Fruit fly (Drosophila melanogaster) whole organism, embryonic: Measurements from ENCODE around the gene CG1824.

ENCODE experiments used
- B-H1 ChIP-seq: fragments of 200-800 bp; sonication (Bioruptor generic); IDR thresholded peaks from 3 replicates; pipeline ENCODE4 v1.3.6; 2022; ENCODE audit warnings: missing biosample characterization, missing genetic modification characterization
- CG11723 ChIP-seq: fragments of 200-800 bp; sonication (Bioruptor generic); optimal IDR thresholded peaks from 2 replicates; lab custom pipeline; 2017; ENCODE audit warnings: missing biosample characterization, mild to moderate bottlenecking, missing genetic modification characterization
- CG12071 ChIP-seq: fragments of 200-800 bp; sonication (Bioruptor generic); optimal IDR thresholded peaks from 3 replicates; lab custom pipeline; 2018; ENCODE audit warnings: missing biosample characterization, mild to moderate bottlenecking, missing genetic modification characterization
- CG12299 ChIP-seq: fragments of 200-800 bp; sonication (Bioruptor generic); optimal IDR thresholded peaks from 2 replicates; lab custom pipeline; 2018; ENCODE audit warnings: missing biosample characterization, mild to moderate bottlenecking, missing genetic modification characterization
- CG15479 ChIP-seq: fragments of 200-800 bp; sonication (Bioruptor generic); optimal IDR thresholded peaks from 3 replicates; lab custom pipeline; 2019; ENCODE audit warnings: missing biosample characterization, mild to moderate bottlenecking, missing genetic modification characterization, moderate library complexity
- CG16813 ChIP-seq: fragments of 200-800 bp; sonication (Bioruptor generic); IDR thresholded peaks from 3 replicates; pipeline ENCODE4 v1.3.6; 2022; ENCODE audit warnings: missing biosample characterization, missing genetic modification characterization; ENCODE audit not compliant: partially characterized antibody
- CG17328 ChIP-seq: fragments of 200-800 bp; sonication (Bioruptor generic); IDR thresholded peaks from 2 replicates; pipeline ENCODE4 v1.3.6; 2022; ENCODE audit warnings: missing biosample characterization, missing genetic modification characterization
- CG17829 ChIP-seq: fragments of 200-800 bp; optimal IDR thresholded peaks from 2 replicates; lab custom pipeline; 2019; ENCODE audit warnings: missing biosample characterization, mild to moderate bottlenecking, missing genetic modification characterization, moderate library complexity
- CG17912 ChIP-seq: fragments of 200-800 bp; sonication (Bioruptor generic); optimal IDR thresholded peaks from 2 replicates; lab custom pipeline; 2018; ENCODE audit warnings: missing biosample characterization, mild to moderate bottlenecking, missing genetic modification characterization
- CG18262 ChIP-seq: fragments of 200-800 bp; optimal IDR thresholded peaks from 3 replicates; lab custom pipeline; 2019; ENCODE audit warnings: missing biosample characterization, mild to moderate bottlenecking, missing genetic modification characterization, moderate library complexity
- CG18764 ChIP-seq: fragments of 200-800 bp; sonication (Bioruptor generic); optimal IDR thresholded peaks from 3 replicates; lab custom pipeline; 2016; ENCODE audit warnings: missing biosample characterization, missing genetic modification characterization
- CG2875 ChIP-seq: fragments of 200-800 bp; sonication (Bioruptor generic); optimal IDR thresholded peaks from 2 replicates; lab custom pipeline; 2017; ENCODE audit warnings: missing biosample characterization, mild to moderate bottlenecking, missing genetic modification characterization, missing genetic modification reagents
- CG3065 ChIP-seq: fragments of 200-800 bp; sonication (Bioruptor generic); optimal IDR thresholded peaks from 2 replicates; lab custom pipeline; 2016; ENCODE audit warnings: missing biosample characterization, missing genetic modification characterization
- CG32772 ChIP-seq: fragments of 200-800 bp; sonication (Bioruptor generic); IDR thresholded peaks from 2 replicates; pipeline ENCODE4 v1.3.6; 2022; ENCODE audit warnings: missing biosample characterization, missing genetic modification characterization
- CG3407 ChIP-seq: fragments of 200-800 bp; sonication (Bioruptor generic); optimal IDR thresholded peaks from 2 replicates; lab custom pipeline; 2018; ENCODE audit warnings: missing biosample characterization, mild to moderate bottlenecking, missing genetic modification characterization
- CG4282 ChIP-seq: fragments of 200-800 bp; sonication (Bioruptor generic); optimal IDR thresholded peaks from 2 replicates; lab custom pipeline; 2016; ENCODE audit warnings: missing biosample characterization, missing genetic modification characterization
- CG4404 ChIP-seq: fragments of 200-800 bp; sonication (Bioruptor generic); IDR thresholded peaks from 2 replicates; pipeline ENCODE4 v1.3.6; 2022; ENCODE audit warnings: missing biosample characterization, missing genetic modification characterization
- CG5953 ChIP-seq: fragments of 200-800 bp; sonication (Bioruptor generic); IDR thresholded peaks from 2 replicates; pipeline ENCODE4 v1.3.6; 2022; ENCODE audit warnings: missing biosample characterization, missing genetic modification characterization
- CG7786 ChIP-seq: fragments of 200-800 bp; sonication (Bioruptor generic); optimal IDR thresholded peaks from 2 replicates; lab custom pipeline; 2016; ENCODE audit warnings: missing biosample characterization, missing genetic modification characterization
- CG7987 ChIP-seq: fragments of 200-800 bp; sonication (Bioruptor generic); optimal IDR thresholded peaks from 2 replicates; lab custom pipeline; 2018; ENCODE audit warnings: missing biosample characterization, mild to moderate bottlenecking, missing genetic modification characterization, moderate library complexity
- CG8388 ChIP-seq: fragments of 200-800 bp; sonication (Bioruptor generic); optimal IDR thresholded peaks from 2 replicates; lab custom pipeline; 2019; ENCODE audit warnings: missing biosample characterization, mild to moderate bottlenecking, missing genetic modification characterization, moderate library complexity
- CoRest ChIP-seq: fragments of 200-800 bp; sonication (Bioruptor generic); optimal IDR thresholded peaks from 3 replicates; lab custom pipeline; 2018; ENCODE audit warnings: missing biosample characterization, mild to moderate bottlenecking, missing genetic modification characterization, moderate library complexity
- Dfd ChIP-seq, 2 experiments: fragments of >200 bp; optimal IDR thresholded peaks; 2 replicates each; lab custom pipeline; 2017; ENCODE audit warnings: missing biosample characterization in 2 of 2, missing genetic modification characterization in 2 of 2
- Dref ChIP-seq: fragments of 200-800 bp; sonication (Bioruptor generic); IDR thresholded peaks from 2 replicates; pipeline ENCODE4 v1.3.6; 2022; ENCODE audit warnings: missing biosample characterization, missing genetic modification characterization
- Gsc ChIP-seq: fragments of 200-800 bp; sonication (Bioruptor generic); IDR thresholded peaks from 2 replicates; pipeline ENCODE4 v1.3.6; 2022; ENCODE audit warnings: missing biosample characterization, missing genetic modification characterization
- Jarid2 ChIP-seq: fragments of 200-800 bp; sonication (Bioruptor generic); optimal IDR thresholded peaks from 3 replicates; lab custom pipeline; 2017; ENCODE audit warnings: mild to moderate bottlenecking, missing biosample characterization, missing genetic modification reagents, missing genetic modification characterization
- Lhr ChIP-seq: fragments of 200-800 bp; sonication (Bioruptor generic); optimal IDR thresholded peaks from 3 replicates; lab custom pipeline; 2017; ENCODE audit warnings: mild to moderate bottlenecking, missing biosample characterization, missing genetic modification reagents, missing genetic modification characterization
- NC2α ChIP-seq: fragments of 200-800 bp; sonication (Bioruptor generic); optimal IDR thresholded peaks from 2 replicates; lab custom pipeline; 2016; ENCODE audit warnings: missing biosample characterization, missing genetic modification characterization
- Nf-YC ChIP-seq: fragments of 200-800 bp; optimal IDR thresholded peaks from 3 replicates; lab custom pipeline; 2019; ENCODE audit warnings: missing biosample characterization, mild to moderate bottlenecking, missing genetic modification characterization, moderate library complexity
- Oaz ChIP-seq: fragments of 200-800 bp; sonication (Bioruptor generic); IDR thresholded peaks from 2 replicates; pipeline ENCODE4 v1.3.6; 2022; ENCODE audit warnings: missing biosample characterization, missing genetic modification characterization
- Ptx1 ChIP-seq: fragments of 200-800 bp; sonication (Bioruptor generic); IDR thresholded peaks from 2 replicates; pipeline ENCODE4 v1.3.6; 2022; ENCODE audit warnings: missing biosample characterization, missing genetic modification characterization
- Six4 ChIP-seq: fragments of 200-800 bp; sonication (Bioruptor generic); optimal IDR thresholded peaks from 2 replicates; lab custom pipeline; 2016; ENCODE audit warnings: missing biosample characterization, missing genetic modification characterization
- Sox100B ChIP-seq: fragments of 200-800 bp; sonication (Bioruptor generic); optimal IDR thresholded peaks from 3 replicates; lab custom pipeline; 2018; ENCODE audit warnings: missing biosample characterization, mild to moderate bottlenecking, missing genetic modification characterization
- Sry-β ChIP-seq: fragments of 200-800 bp; sonication (Bioruptor generic); optimal IDR thresholded peaks from 2 replicates; lab custom pipeline; 2018; ENCODE audit warnings: missing biosample characterization, mild to moderate bottlenecking, missing genetic modification characterization, moderate library complexity
- Usf ChIP-seq: fragments of 200-800 bp; sonication (Bioruptor generic); optimal IDR thresholded peaks from 2 replicates; lab custom pipeline; 2017; ENCODE audit warnings: missing genotype, missing biosample characterization, missing genetic modification characterization
- bab2 ChIP-seq: fragments of 200-800 bp; sonication (Bioruptor generic); optimal IDR thresholded peaks from 2 replicates; lab custom pipeline; 2016; ENCODE audit warnings: missing biosample characterization, missing genetic modification characterization
- cas ChIP-seq: fragments of 200-800 bp; sonication (Bioruptor generic); IDR thresholded peaks from 2 replicates; pipeline ENCODE4 v1.3.6; 2022; ENCODE audit warnings: missing biosample characterization, missing genetic modification characterization
- eve ChIP-seq, 2 experiments: fragments of >200 bp; optimal IDR thresholded peaks; 2 replicates each; lab custom pipeline; 2017; ENCODE audit warnings: missing biosample characterization in 2 of 2, missing genetic modification characterization in 2 of 2
- jigr1 ChIP-seq: fragments of 200-800 bp; sonication (Bioruptor generic); IDR thresholded peaks from 3 replicates; pipeline ENCODE4 v1.3.6; 2022; ENCODE audit warnings: missing biosample characterization, missing genetic modification characterization
- otp ChIP-seq: fragments of 200-800 bp; sonication (Bioruptor generic); IDR thresholded peaks from 3 replicates; pipeline ENCODE4, ENCODE4 v1.3.6; 2022; ENCODE audit warnings: missing biosample characterization, missing genetic modification characterization
- pfk ChIP-seq: fragments of 200-800 bp; sonication (Bioruptor generic); optimal IDR thresholded peaks from 2 replicates; lab custom pipeline; 2018; ENCODE audit warnings: missing biosample characterization, mild to moderate bottlenecking, missing genetic modification characterization, moderate library complexity
- phol ChIP-seq: fragments of 200-800 bp; sonication (Bioruptor generic); optimal IDR thresholded peaks from 3 replicates; lab custom pipeline; 2018; ENCODE audit warnings: missing biosample characterization, mild to moderate bottlenecking, missing genetic modification characterization, moderate library complexity
- psq ChIP-seq: fragments of 200-800 bp; sonication (Bioruptor generic); optimal IDR thresholded peaks from 2 replicates; lab custom pipeline; 2017; ENCODE audit warnings: missing biosample characterization, missing genetic modification characterization
- pzg ChIP-seq: fragments of 200-800 bp; sonication (Bioruptor generic); optimal IDR thresholded peaks from 3 replicates; lab custom pipeline; 2018; ENCODE audit warnings: missing biosample characterization, mild to moderate bottlenecking, missing genetic modification characterization, moderate library complexity
- sens-2 ChIP-seq: fragments of 200-800 bp; sonication (Bioruptor generic); IDR thresholded peaks from 2 replicates; pipeline ENCODE4 v1.3.6; 2022; ENCODE audit warnings: missing biosample characterization, missing genetic modification characterization
- seq ChIP-seq: fragments of 200-800 bp; sonication (Bioruptor generic); IDR thresholded peaks from 2 replicates; pipeline ENCODE4 v1.3.6; 2022; ENCODE audit warnings: missing biosample characterization, missing genetic modification characterization
- shn ChIP-seq: fragments of 200-800 bp; sonication (Bioruptor generic); optimal IDR thresholded peaks from 3 replicates; lab custom pipeline; 2016; ENCODE audit warnings: missing biosample characterization, missing genetic modification characterization
- tx ChIP-seq: fragments of 200-800 bp; sonication (Bioruptor generic); optimal IDR thresholded peaks from 2 replicates; lab custom pipeline; 2016; ENCODE audit warnings: missing biosample characterization, missing genetic modification characterization
- unpg ChIP-seq: fragments of 200-800 bp; sonication (Bioruptor generic); optimal IDR thresholded peaks from 3 replicates; lab custom pipeline; 2018; ENCODE audit warnings: missing biosample characterization, mild to moderate bottlenecking, missing genetic modification characterization, moderate library complexity
- vnd ChIP-seq: fragments of 200-800 bp; sonication (Bioruptor generic); IDR thresholded peaks from 3 replicates; pipeline ENCODE4 v1.3.6; 2022; ENCODE audit warnings: missing biosample characterization, missing genetic modification characterization; ENCODE audit not compliant: partially characterized antibody

The CG1824 gene

DNA sequence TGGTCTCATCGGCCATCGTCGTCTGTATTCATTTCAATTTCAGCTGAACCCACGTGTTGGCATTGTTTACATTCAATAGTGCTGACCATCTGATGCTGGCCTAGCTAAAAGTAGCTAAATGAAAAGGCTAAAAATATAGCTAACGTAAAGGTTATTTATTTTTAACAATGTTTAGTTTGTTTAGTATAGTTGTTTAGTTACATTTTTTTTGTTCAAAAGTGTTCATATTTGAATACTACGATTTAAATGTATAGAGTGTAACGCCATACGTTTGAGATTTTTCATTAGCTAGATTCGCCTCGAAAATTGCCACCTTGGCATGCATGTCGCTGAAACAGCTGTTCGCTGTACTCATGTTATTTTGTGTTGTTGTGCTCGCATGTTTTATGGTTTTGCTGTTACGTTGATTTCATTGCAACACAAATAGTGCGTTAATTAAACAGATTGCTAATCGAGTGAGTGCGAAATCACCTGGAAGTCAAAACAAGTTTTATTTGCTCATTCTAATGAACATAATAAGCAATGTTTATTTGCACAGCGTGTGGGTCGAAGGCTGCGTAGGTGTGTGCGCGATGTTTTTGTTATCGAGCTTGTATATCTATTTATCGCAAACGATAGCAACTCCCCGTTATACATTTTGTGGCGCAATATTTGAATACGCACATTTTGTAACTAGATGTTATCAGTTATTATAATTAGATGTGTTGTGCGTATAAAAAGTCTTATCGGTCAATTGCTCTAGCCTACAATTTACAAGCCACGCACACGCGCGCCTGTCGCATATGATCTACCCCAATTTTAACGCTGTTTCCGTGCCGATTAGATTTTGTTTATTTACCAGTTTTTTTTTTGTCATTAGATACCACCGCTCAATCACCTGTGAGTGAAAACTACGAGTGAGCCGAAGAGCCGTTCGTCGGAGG, 16.4 kb upstream of the CG1824 start, which contains the start of the genes CG1463 and Fpgs1 (continued):
- TF ChIP-seq CG12299 (tag; lab: Kevin White, UChicago) (no peak), Oaz (GFP tag; lab: Robert Waterston, UW) (no peak), CG15479 (peak; percentile 66), CG17829 (tag; lab: Kevin White, UChicago) (peak; percentile 50), shn (GFP tag; lab: Kevin White, UChicago) (peak; percentile 15), Six4 (GFP tag; lab: Kevin White, UChicago) (no peak), Ptx1 (GFP tag; lab: Robert Waterston, UW) (no peak), CG16813 (no peak), Gsc (no peak), pzg (GFP tag; lab: Kevin White, UChicago) (peak; percentile 32), CG3065 (no peak), bab2 (GFP tag; lab: Kevin White, UChicago) (no peak), CG32772 (GFP tag; lab: Robert Waterston, UW) (no peak), unpg (GFP tag; lab: Kevin White, UChicago) (no peak), cas (GFP tag; lab: Robert Waterston, UW) (no peak), seq (GFP tag; lab: Robert Waterston, UW) (no peak), vnd (GFP tag; lab: Robert Waterston, UW) (no peak), Nf-YC (tag; lab: Kevin White, UChicago) (peak; percentile 45), sens-2 (GFP tag; lab: Robert Waterston, UW) (no peak), phol (tag; lab: Kevin White, UChicago) (peak; percentile 43), Sox100B (GFP tag; lab: Kevin White, UChicago) (no peak), CG11723 (no peak), Dfd (GFP tag; optimal IDR thresholded peaks at IDR 0.05; lab: Kevin White, UChicago) (no peak), CG12071 (GFP tag; lab: Kevin White, UChicago) (no peak), CG3407 (GFP tag; lab: Kevin White, UChicago) (no peak), pfk (GFP tag; lab: Kevin White, UChicago) (no peak), CG18764 (GFP tag; lab: Kevin White, UChicago) (no peak), CG17912 (GFP tag; lab: Kevin White, UChicago) (no peak), CG2875 (GFP tag; lab: Kevin White, UChicago) (no peak), CG5953 (GFP tag; lab: Robert Waterston, UW) (no peak), Usf (GFP tag; lab: Kevin White, UChicago) (no peak), NC2α (GFP tag; lab: Kevin White, UChicago) (no peak), B-H1 (GFP tag; lab: Robert Waterston, UW) (no peak), Jarid2 (no peak), CG4404 (GFP tag; lab: Robert Waterston, UW) (peak; percentile 48), eve (GFP tag; optimal IDR thresholded peaks at IDR 0.05; lab: Kevin White, UChicago) (no peak), CG7786 (peak; percentile 10), Sry-β (peak; percentile 98), Lhr (GFP tag; lab: Kevin White, UChicago) (no peak), CG18262 (tag; lab: Kevin White, UChicago) (no peak), CG7987 (GFP tag; lab: Kevin White, UChicago) (no peak), psq (GFP tag; lab: Kevin White, UChicago) (no peak), tx (GFP tag; lab: Kevin White, UChicago) (no peak), CG4282 (GFP tag; lab: Kevin White, UChicago) (no peak), Dref (peak; percentile 67), CG17328 (GFP tag; lab: Robert Waterston, UW) (no peak), jigr1 (GFP tag; lab: Robert Waterston, UW) (no peak), CoRest (no peak), otp (GFP tag; lab: Robert Waterston, UW) (no peak), CG8388 (no peak)
